Worm (Caenorhabditis elegans) whole organism, L4 larva: Measurements from ENCODE around the gene srbc-44.

Experiments used
- F26F4.8 ChIP-seq: fragments of 200-800 bp; sonication (Bioruptor generic); conservative IDR thresholded peaks from 2 replicates; pipeline ENCODE4 v1.3.6; 2022; ENCODE audit warnings: missing genetic modification characterization, missing compliant biosample characterization
- F37D6.2 ChIP-seq: sonication (generic microtip); optimal IDR thresholded peaks from 2 replicates; lab custom pipeline; 2016; ENCODE audit warnings: mild to moderate bottlenecking, missing genetic modification characterization, missing compliant biosample characterization
- F44E2.7 ChIP-seq: fragments of 200-800 bp; sonication (Bioruptor generic); IDR thresholded peaks from 2 replicates; pipeline ENCODE4 v2.1.2; 2022; ENCODE audit warnings: missing genetic modification characterization, missing compliant biosample characterization
- T20F7.1 ChIP-seq: fragments of 200-800 bp; sonication (Bioruptor generic); optimal IDR thresholded peaks from 2 replicates; lab custom pipeline; 2018; ENCODE audit warnings: mild to moderate bottlenecking, missing genetic modification characterization, missing compliant biosample characterization
- Y105C5A.15 ChIP-seq: fragments of 200-800 bp; sonication (Bioruptor generic); IDR thresholded peaks from 2 replicates; pipeline ENCODE4 v1.3.6; 2022; ENCODE audit warnings: missing genetic modification characterization, missing compliant biosample characterization
- ZK546.5 ChIP-seq, 2 experiments: sonication (generic microtip); optimal IDR thresholded peaks; 2 replicates each; lab custom pipeline; 2017; ENCODE audit warnings: missing biosample characterization in 2 of 2, missing genetic modification characterization in 2 of 2
- aha-1 ChIP-seq: fragments of 150-350 bp; peaks from one replicate; lab custom pipeline; 2014; ENCODE audit warnings: missing biosample characterization, missing genetic modification characterization
- aly-2 ChIP-seq: sonication (generic microtip); optimal IDR thresholded peaks from 2 replicates; lab custom pipeline; 2018; ENCODE audit warnings: missing biosample characterization, missing genetic modification characterization
- arid-1 ChIP-seq: fragments of 200-800 bp; sonication (Bioruptor generic); conservative IDR thresholded peaks from 2 replicates; pipeline ENCODE4 v1.3.6; 2022; ENCODE audit warnings: missing genetic modification reagents, missing genetic modification characterization, missing compliant biosample characterization
- attf-4 ChIP-seq: sonication (generic microtip); optimal IDR thresholded peaks from 3 replicates; lab custom pipeline; 2017; ENCODE audit warnings: missing biosample characterization, missing genetic modification characterization
- ceh-32 ChIP-seq: sonication (generic microtip); optimal IDR thresholded peaks from 2 replicates; lab custom pipeline; 2016; ENCODE audit warnings: mild to moderate bottlenecking, missing genetic modification characterization, missing compliant biosample characterization; ENCODE audit not compliant: poor library complexity
- daf-16 ChIP-seq, 3 experiments: sonication (generic microtip); optimal IDR thresholded peaks; 2 replicates each; lab custom pipeline; 2016 to 2017; ENCODE audit warnings: missing genetic modification characterization in 3 of 3, missing genetic modification reagents in 3 of 3, mild to moderate bottlenecking in 2 of 3, missing compliant biosample characterization in 2 of 3, missing biosample characterization in 1 of 3, moderate library complexity in 1 of 3
- dmd-6 ChIP-seq: fragments of 200-800 bp; sonication (Bioruptor generic); IDR thresholded peaks from 2 replicates; pipeline ENCODE4 v1.3.6; 2022; ENCODE audit warnings: missing genetic modification reagents, missing genetic modification characterization, missing compliant biosample characterization
- dmd-8 ChIP-seq: fragments of 200-800 bp; sonication (Bioruptor generic); IDR thresholded peaks from 2 replicates; pipeline ENCODE4 v1.3.6; 2022; ENCODE audit warnings: missing genetic modification characterization, missing compliant biosample characterization
- dmd-9 ChIP-seq: fragments of 200-800 bp; sonication (Bioruptor generic); IDR thresholded peaks from 2 replicates; pipeline ENCODE4 v1.3.6; 2022; ENCODE audit warnings: missing genetic modification reagents, missing genetic modification characterization, missing compliant biosample characterization
- dpl-1 ChIP-seq: fragments of 150-350 bp; optimal IDR thresholded peaks from 2 replicates; lab custom pipeline; 2014; ENCODE audit warnings: missing biosample characterization, missing genetic modification reagents, missing genetic modification characterization
- duxl-1 ChIP-seq: sonication (generic microtip); optimal IDR thresholded peaks from 2 replicates; lab custom pipeline; 2016; ENCODE audit warnings: mild to moderate bottlenecking, missing genetic modification characterization, moderate library complexity, missing compliant biosample characterization; ENCODE audit not compliant: poor library complexity
- hif-1 ChIP-seq, 2 experiments: sonication (generic microtip); optimal IDR thresholded peaks; 2 replicates each; lab custom pipeline; 2016 to 2017; ENCODE audit warnings: missing compliant biosample characterization in 2 of 2, missing genetic modification characterization in 2 of 2, missing genetic modification reagents in 2 of 2, missing genotype in 2 of 2, mild to moderate bottlenecking in 1 of 2
- hlh-11 ChIP-seq: fragments of 200-800 bp; sonication (Bioruptor generic); optimal IDR thresholded peaks from 2 replicates; lab custom pipeline; 2018; ENCODE audit warnings: mild to moderate bottlenecking, missing genetic modification characterization, missing compliant biosample characterization
- hmg-1.1 ChIP-seq: fragments of 200-800 bp; sonication (Bioruptor generic); IDR thresholded peaks from 2 replicates; pipeline ENCODE4 v1.3.6; 2022; ENCODE audit warnings: missing genetic modification reagents, missing genetic modification characterization, missing compliant biosample characterization
- lim-7 ChIP-seq: fragments of 200-800 bp; sonication (Bioruptor generic); IDR thresholded peaks from 2 replicates; pipeline ENCODE4 v1.3.6; 2022; ENCODE audit warnings: missing genetic modification characterization, missing compliant biosample characterization
- lin-13 ChIP-seq: fragments of 150-350 bp; optimal IDR thresholded peaks from 2 replicates; lab custom pipeline; 2014; ENCODE audit warnings: missing biosample characterization, missing genetic modification reagents, missing genetic modification characterization
- lin-38 ChIP-seq: fragments of 200-800 bp; sonication (Bioruptor generic); IDR thresholded peaks from 2 replicates; pipeline ENCODE4 v1.3.6; 2022; ENCODE audit warnings: missing genetic modification reagents, missing genetic modification characterization, missing compliant biosample characterization
- lsy-2 ChIP-seq, 2 experiments: fragments of 150-350 bp in 1 of 2; sonication (generic microtip) in 1 of 2; optimal IDR thresholded peaks; 2 replicates each; lab custom pipeline; 2014 to 2017; ENCODE audit warnings: missing biosample characterization in 2 of 2, missing genetic modification characterization in 2 of 2
- madf-5 ChIP-seq, 2 experiments: fragments of 200-800 bp; sonication (Bioruptor generic); IDR thresholded peaks; 2 replicates each; pipeline ENCODE4 v1.3.6; 2022; ENCODE audit warnings: missing compliant biosample characterization in 2 of 2, missing genetic modification characterization in 2 of 2
- mdt-29 ChIP-seq: fragments of 200-800 bp; sonication (Bioruptor generic); IDR thresholded peaks from 2 replicates; pipeline ENCODE4 v1.3.6; 2022; ENCODE audit warnings: missing genetic modification reagents, missing genetic modification characterization, missing compliant biosample characterization
- mep-1 ChIP-seq: fragments of 150-350 bp; sonication (generic microtip); optimal IDR thresholded peaks from 3 replicates; lab custom pipeline; 2014; ENCODE audit warnings: missing biosample characterization, missing genetic modification characterization
- nhr-111 ChIP-seq: fragments of 200-800 bp; sonication (Bioruptor generic); optimal IDR thresholded peaks from 2 replicates; lab custom pipeline; 2018; ENCODE audit warnings: mild to moderate bottlenecking, missing genetic modification characterization, missing compliant biosample characterization
- nhr-237 ChIP-seq: sonication (generic microtip); optimal IDR thresholded peaks from 2 replicates; lab custom pipeline; 2017; ENCODE audit warnings: missing biosample characterization, missing genetic modification characterization
- nhr-42 ChIP-seq: fragments of 200-800 bp; sonication (Bioruptor generic); IDR thresholded peaks from 2 replicates; pipeline ENCODE4 v1.3.6; 2022; ENCODE audit warnings: missing genetic modification characterization, missing compliant biosample characterization
- nhr-77 ChIP-seq: fragments of 150-350 bp; optimal IDR thresholded peaks from 2 replicates; lab custom pipeline; 2014; ENCODE audit warnings: missing biosample characterization, missing genetic modification characterization
- pha-4 ChIP-seq, 2 experiments: fragments of 150-350 bp in 1 of 2; fragments of 200-800 bp in 1 of 2; sonication (Bioruptor generic) in 1 of 2; IDR thresholded peaks in 1 of 2; optimal IDR thresholded peaks in 1 of 2; 2 replicates each; pipeline versions ENCODE4 v1.3.6 to Lab custom; 2014 to 2022; ENCODE audit warnings: missing genetic modification characterization in 2 of 2, missing genetic modification reagents in 2 of 2, missing biosample characterization in 1 of 2, missing compliant biosample characterization in 1 of 2
- php-3 ChIP-seq: fragments of 200-800 bp; sonication (Bioruptor generic); IDR thresholded peaks from 2 replicates; pipeline ENCODE4 v1.3.6; 2022; ENCODE audit warnings: missing genetic modification reagents, missing genetic modification characterization, missing compliant biosample characterization
- rbr-2 ChIP-seq: sonication (generic microtip); optimal IDR thresholded peaks from 2 replicates; lab custom pipeline; 2016; ENCODE audit warnings: missing genotype, missing genetic modification characterization, missing compliant biosample characterization
- snpc-1.2 ChIP-seq: fragments of 200-800 bp; sonication (Bioruptor generic); IDR thresholded peaks from 2 replicates; pipeline ENCODE4 v1.3.6; 2022; ENCODE audit warnings: missing genetic modification reagents, missing genetic modification characterization, missing compliant biosample characterization
- spr-1 ChIP-seq: sonication (generic microtip); optimal IDR thresholded peaks from 2 replicates; lab custom pipeline; 2016; ENCODE audit warnings: mild to moderate bottlenecking, missing genetic modification characterization, missing compliant biosample characterization
- spr-3 ChIP-seq: fragments of 200-800 bp; sonication (Bioruptor generic); optimal IDR thresholded peaks from 2 replicates; lab custom pipeline; 2018; ENCODE audit warnings: mild to moderate bottlenecking, missing genetic modification characterization, missing compliant biosample characterization
- tag-97 ChIP-seq: fragments of 200-800 bp; sonication (Bioruptor generic); IDR thresholded peaks from 2 replicates; pipeline ENCODE4 v1.3.6; 2022; ENCODE audit warnings: missing genetic modification characterization, missing compliant biosample characterization
- tra-1 ChIP-seq: fragments of 200-800 bp; sonication (Bioruptor generic); IDR thresholded peaks from 2 replicates; pipeline ENCODE4 v1.3.6; 2022; ENCODE audit warnings: missing genetic modification reagents, missing genetic modification characterization, missing compliant biosample characterization
- zag-1 ChIP-seq: fragments of 150-350 bp; optimal IDR thresholded peaks from 2 replicates; lab custom pipeline; 2014; ENCODE audit warnings: missing biosample characterization, missing genetic modification characterization
- zfp-3 ChIP-seq: fragments of 200-800 bp; sonication (Bioruptor generic); conservative IDR thresholded peaks from 2 replicates; pipeline ENCODE4 v1.3.6; 2022; ENCODE audit warnings: missing genetic modification reagents, missing genetic modification characterization, missing compliant biosample characterization

The srbc-44 gene

DNA sequence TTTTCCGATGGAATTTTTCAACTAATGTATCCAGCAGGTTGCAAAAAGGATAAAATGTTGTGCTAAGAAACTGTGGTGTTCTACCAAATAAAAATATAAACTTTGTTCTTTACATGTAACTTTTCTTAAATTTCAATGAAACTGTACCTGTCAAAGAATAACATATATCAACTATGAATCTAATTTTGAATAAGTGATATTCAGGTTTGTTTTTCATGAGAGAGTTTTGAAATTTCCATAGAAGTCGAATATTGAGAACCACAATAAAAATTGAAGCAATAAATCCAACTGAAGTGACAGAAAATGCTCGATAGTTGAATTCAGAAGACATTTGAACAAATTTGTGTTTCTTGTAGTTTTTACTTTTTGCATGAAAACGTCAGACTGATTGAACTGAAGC lies 1.8 kb upstream of the srbc-44 start, which contains the start of gene srbc-43:
TSS of gene srbc-43 (minus strand) at position 331 of the 400 bp plus-strand sequence.
- TF ChIP-seq mep-1 (tag; lab: Kevin White, UChicago) (no peak), aha-1 (peak; percentile 93)

DNA sequence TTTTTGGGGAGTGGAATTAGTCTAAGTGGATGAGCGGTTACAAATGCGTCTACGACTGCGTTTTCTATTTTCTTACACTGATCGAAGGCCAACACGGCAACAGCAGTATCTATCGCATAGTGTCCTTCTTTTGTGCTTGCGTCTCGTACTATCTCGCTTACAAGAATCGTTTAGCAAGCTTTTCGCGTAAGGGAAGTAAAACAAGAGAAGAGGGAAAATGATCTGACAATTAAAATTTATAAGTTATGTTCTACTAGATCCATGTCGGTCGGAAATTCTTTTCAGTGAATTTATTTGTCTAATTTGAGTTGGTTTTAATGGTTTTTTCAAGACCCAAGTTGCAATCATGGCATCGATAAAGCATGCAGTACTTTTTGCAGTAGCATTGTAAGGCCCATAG lies 1.3 kb downstream of the srbc-44 start, which contains the start of gene fkb-4:
TSS of gene fkb-4 (minus strand) at position 101 of the 400 bp plus-strand sequence.
- TF ChIP-seq madf-5 (GFP tag; IDR thresholded peaks at IDR 0.05; lab: Robert Waterston, UW): no peak
- TF ChIP-seq nhr-42: no peak
- TF ChIP-seq ceh-32 (tag; lab: Kevin White, UChicago): no peak
- TF ChIP-seq zag-1 (tag; lab: Kevin White, UChicago): no peak
- no peak for TF ChIP-seq attf-4 (tag; lab: Kevin White, UChicago)
- TF ChIP-seq nhr-237 (tag; lab: Kevin White, UChicago): no peak
- TF ChIP-seq Y105C5A.15: no peak
- no peak for TF ChIP-seq nhr-111 (GFP tag; lab: Kevin White, UChicago)
- no peak for TF ChIP-seq lin-38 (GFP tag; lab: Robert Waterston, UW)
- no peak for TF ChIP-seq F26F4.8 (GFP tag; lab: Robert Waterston, UW)
- no peak for TF ChIP-seq zfp-3

DNA sequence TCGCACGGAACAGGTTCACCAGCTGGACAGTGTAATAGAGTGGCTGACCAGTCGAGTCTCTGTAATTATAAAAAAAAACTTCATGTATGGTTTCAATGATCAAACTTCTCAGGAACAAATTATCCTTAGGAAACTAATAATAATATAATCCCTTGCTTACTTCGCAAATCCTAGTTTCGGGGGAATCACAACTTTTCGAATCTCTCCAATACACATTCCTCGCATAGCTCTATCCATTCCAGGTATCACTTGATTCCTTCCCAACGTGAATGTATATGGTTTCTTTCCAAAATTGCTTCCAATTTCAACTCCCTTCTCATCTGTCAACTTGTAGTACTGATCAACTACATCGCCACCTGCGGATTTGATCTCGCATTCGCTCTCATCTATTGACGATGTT lies 2.0 kb downstream of the srbc-44 start:
- TF ChIP-seq spr-3 (GFP tag; lab: Kevin White, UChicago): no peak
- TF ChIP-seq hmg-1.1: no peak
- TF ChIP-seq aly-2 (tag; lab: Kevin White, UChicago): no peak
- no peak for TF ChIP-seq mdt-29 (GFP tag; lab: Robert Waterston, UW)
- TF ChIP-seq lin-38 (GFP tag; lab: Robert Waterston, UW): no peak
- no peak for TF ChIP-seq lim-7 (GFP tag; lab: Robert Waterston, UW)
- TF ChIP-seq nhr-237 (tag; lab: Kevin White, UChicago): no peak
- TF ChIP-seq hlh-11: no peak

DNA sequence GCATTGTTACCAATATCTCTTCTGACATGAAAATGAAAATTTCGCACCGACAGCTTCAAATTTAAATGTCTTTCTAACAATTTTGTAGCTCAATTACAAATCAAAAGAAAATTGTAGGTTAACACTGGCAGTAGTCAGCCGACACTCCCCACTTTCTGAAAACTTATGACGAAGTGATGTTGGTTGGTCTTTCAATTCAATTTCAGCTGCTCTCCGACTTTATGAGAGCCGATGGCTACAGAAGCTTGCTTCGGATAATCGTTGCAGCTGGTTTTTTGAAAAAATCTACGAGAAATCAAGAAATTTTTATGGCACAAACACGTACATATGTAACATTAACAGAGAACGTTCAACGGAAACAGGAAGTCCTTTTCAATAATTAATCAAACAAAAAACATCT lies 3.5 kb downstream of the srbc-44 start, which contains the start of gene sre-20:
TSS of gene sre-20 (minus strand) at position 101 of the 400 bp plus-strand sequence.
- TF ChIP-seq lin-13 (GFP tag; lab: Kevin White, UChicago) (no peak), hif-1 (tag; optimal IDR thresholded peaks at IDR 0.05; lab: Kevin White, UChicago) (no peak), T20F7.1 (GFP tag; lab: Kevin White, UChicago) (no peak), F26F4.8 (GFP tag; lab: Robert Waterston, UW) (no peak), pha-4 (GFP tag; IDR thresholded peaks at IDR 0.05; lab: Robert Waterston, UW) (no peak), pha-4 (tag; optimal IDR thresholded peaks at IDR 0.05; lab: Kevin White, UChicago) (no peak), F37D6.2 (tag; lab: Kevin White, UChicago) (no peak), madf-5 (GFP tag; IDR thresholded peaks at IDR 0.05; lab: Robert Waterston, UW) (no peak), mdt-29 (GFP tag; lab: Robert Waterston, UW) (no peak), snpc-1.2 (GFP tag; lab: Robert Waterston, UW) (no peak), php-3 (GFP tag; lab: Robert Waterston, UW) (no peak), ZK546.5 (tag; optimal IDR thresholded peaks at IDR 0.05; lab: Kevin White, UChicago) (no peak), dpl-1 (GFP tag; lab: Kevin White, UChicago) (no peak), daf-16 (GFP tag; optimal IDR thresholded peaks at IDR 0.05; lab: Kevin White, UChicago) (no peak), daf-16 (tag; optimal IDR thresholded peaks at IDR 0.05; lab: Kevin White, UChicago) (no peak), lsy-2 (tag; optimal IDR thresholded peaks at IDR 0.05; lab: Kevin White, UChicago) (no peak)

DNA sequence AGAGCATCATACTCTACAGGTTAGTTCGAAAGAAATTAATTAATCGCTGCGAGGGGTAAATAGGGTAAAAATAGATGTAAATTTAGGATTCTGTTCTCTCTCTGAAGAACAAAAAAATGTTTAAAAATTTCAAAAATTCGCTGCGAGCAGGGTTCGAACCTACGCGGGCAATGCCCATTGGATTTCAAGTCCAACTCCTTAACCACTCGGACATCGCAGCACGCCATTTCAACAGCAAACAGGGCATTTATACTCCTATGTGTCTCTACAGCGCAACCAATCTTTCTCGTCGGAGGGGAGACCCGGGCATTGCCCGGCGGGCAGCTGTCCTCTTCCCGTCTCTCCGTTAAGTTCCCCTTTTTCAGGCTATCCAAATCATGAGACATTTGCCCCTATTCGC lies 8.1 kb downstream of the srbc-44 start:
- peak; percentile 90; the same call in 1 of the 2 replicates for TF ChIP-seq F44E2.7
- TF ChIP-seq tra-1 (GFP tag; lab: Robert Waterston, UW): peak; percentile 84
- no peak for TF ChIP-seq T20F7.1 (GFP tag; lab: Kevin White, UChicago)
- TF ChIP-seq php-3 (GFP tag; lab: Robert Waterston, UW): peak; percentile 55; the same call in 1 of the 2 replicates
- TF ChIP-seq aha-1: peak; percentile 82
- TF ChIP-seq rbr-2 (tag; lab: Kevin White, UChicago): peak; percentile 59
- TF ChIP-seq dmd-6 (GFP tag; lab: Robert Waterston, UW): peak; percentile 74
- peak; percentile 75; the same call in 1 of the 2 replicates for TF ChIP-seq F26F4.8 (GFP tag; lab: Robert Waterston, UW)
- TF ChIP-seq arid-1 (GFP tag; lab: Robert Waterston, UW): peak; percentile 91
- TF ChIP-seq spr-1 (tag; lab: Kevin White, UChicago): peak; percentile 31
- TF ChIP-seq dmd-8 (GFP tag; lab: Robert Waterston, UW): peak; percentile 89; the same call in 1 of the 2 replicates
- no peak for TF ChIP-seq tag-97 (GFP tag; lab: Robert Waterston, UW)
- TF ChIP-seq aly-2 (tag; lab: Kevin White, UChicago): no peak
- TF ChIP-seq hif-1 (tag; optimal IDR thresholded peaks at IDR 0.05; lab: Kevin White, UChicago): peak in 1 of 2 experiments; percentile 43
- TF ChIP-seq duxl-1: peak; percentile 14
- TF ChIP-seq dmd-9 (GFP tag; lab: Robert Waterston, UW): peak; percentile 78
- TF ChIP-seq nhr-77 (tag; lab: Kevin White, UChicago): no peak
